Worm (Caenorhabditis elegans): Measurements from ENCODE around the gene Y110A2AL.5.

Y110A2AL.5 gene

DNA sequence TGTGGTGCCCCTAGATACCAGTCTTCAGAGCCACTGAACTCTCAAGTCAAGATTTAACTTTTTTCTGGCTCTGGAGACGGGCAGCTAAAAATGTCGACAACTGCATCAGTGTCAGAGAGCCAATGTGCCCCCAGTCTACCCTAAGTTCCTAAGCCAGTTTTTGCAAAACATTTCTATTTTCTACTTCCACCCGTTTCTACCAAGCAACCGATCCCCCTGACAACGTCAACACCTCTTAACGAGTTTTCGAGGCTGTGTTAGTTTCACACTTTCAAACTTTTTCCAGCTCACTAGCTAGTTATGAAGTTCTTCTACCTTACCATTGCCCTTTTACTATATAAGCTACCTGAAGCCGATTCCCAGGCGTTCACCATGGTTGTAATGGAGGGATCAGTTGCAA is at the start of gene Y110A2AL.5:
Gene Y110A2AL.5 (plus strand): TSS at position 301 of the 400 bp plus-strand sequence.
- TF ChIP-seq snpc-4 (tag; optimal IDR thresholded peaks at IDR 0.05) = no peak
- TF ChIP-seq fos-1 (tag; optimal IDR thresholded peaks at IDR 0.05) = no peak
- TF ChIP-seq ztf-1 (GFP tag; conservative IDR thresholded peaks at IDR 0.05) = no peak
- no peak for TF ChIP-seq sma-3 (GFP tag; optimal IDR thresholded peaks at IDR 0.05)
- no peak for TF ChIP-seq lsy-2 (tag; optimal IDR thresholded peaks at IDR 0.05)
- TF ChIP-seq unc-39 (tag; optimal IDR thresholded peaks at IDR 0.05) = no peak

DNA sequence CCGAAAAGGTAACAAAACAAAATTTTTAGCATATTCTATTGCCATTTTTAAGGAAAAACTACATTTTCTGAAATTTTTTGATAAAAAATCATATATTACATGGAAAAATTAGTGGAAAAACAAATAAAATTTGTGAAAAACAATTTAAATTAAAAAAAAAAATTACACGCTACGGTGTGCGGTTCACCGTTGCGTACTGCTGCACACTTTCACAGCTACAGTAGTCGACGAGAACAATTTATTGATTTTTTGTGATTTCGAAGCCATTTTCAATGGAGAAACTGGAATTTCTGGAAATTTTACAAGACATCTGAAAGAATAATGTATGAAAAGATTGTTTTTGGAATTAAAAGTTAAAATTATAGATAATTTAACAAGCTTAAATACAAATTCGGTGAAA is 49.3 kb upstream of the Y110A2AL.5 start:
- TF ChIP-seq sma-3 (GFP tag; optimal IDR thresholded peaks at IDR 0.05) (no peak), nhr-21 (tag; optimal IDR thresholded peaks at IDR 0.05) (no peak), gmeb-1 (tag; optimal IDR thresholded peaks at IDR 0.05) (no peak)

DNA sequence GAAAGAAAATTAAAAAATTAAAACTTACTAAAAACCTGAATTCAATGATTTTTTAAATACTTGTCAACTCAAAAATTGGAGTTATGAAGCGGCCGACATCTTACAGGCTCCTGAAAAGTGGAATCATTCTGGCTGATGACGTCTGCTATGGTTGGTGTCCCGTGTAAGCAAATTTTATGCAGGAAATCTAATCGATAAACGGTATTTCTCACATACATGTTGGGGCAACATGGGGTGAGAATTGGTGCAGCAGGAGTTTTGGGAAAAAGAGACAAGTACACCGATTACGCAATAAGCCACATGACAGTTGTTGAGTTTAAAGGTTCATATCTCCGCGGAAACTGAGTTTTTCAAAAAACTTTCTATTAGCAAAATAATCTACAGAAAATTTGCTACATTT is 48.9 kb upstream of the Y110A2AL.5 start, which contains the start of gene K12H6.2:
Gene K12H6.2 (minus strand): TSS at position 101 of the 400 bp plus-strand sequence.
- TF ChIP-seq ztf-4 (tag; optimal IDR thresholded peaks at IDR 0.05) (no peak), elt-3 (tag; optimal IDR thresholded peaks at IDR 0.05) (no peak), nhr-77 (tag; optimal IDR thresholded peaks at IDR 0.05) (no peak), mbf-1 (tag; optimal IDR thresholded peaks at IDR 0.05) (no peak), peb-1 (tag; optimal IDR thresholded peaks at IDR 0.05) (no peak), nhr-21 (tag; optimal IDR thresholded peaks at IDR 0.05) (no peak), lin-11 (tag; optimal IDR thresholded peaks at IDR 0.05) (no peak), nhr-25 (tag; optimal IDR thresholded peaks at IDR 0.05) (no peak), Y55F3AM.14 (GFP tag; optimal IDR thresholded peaks at IDR 0.05) (no peak), lin-39 (tag; optimal IDR thresholded peaks at IDR 0.05) (no peak), blmp-1 (tag; optimal IDR thresholded peaks at IDR 0.05; ENCODE audit: insufficient read depth) (no peak)

DNA sequence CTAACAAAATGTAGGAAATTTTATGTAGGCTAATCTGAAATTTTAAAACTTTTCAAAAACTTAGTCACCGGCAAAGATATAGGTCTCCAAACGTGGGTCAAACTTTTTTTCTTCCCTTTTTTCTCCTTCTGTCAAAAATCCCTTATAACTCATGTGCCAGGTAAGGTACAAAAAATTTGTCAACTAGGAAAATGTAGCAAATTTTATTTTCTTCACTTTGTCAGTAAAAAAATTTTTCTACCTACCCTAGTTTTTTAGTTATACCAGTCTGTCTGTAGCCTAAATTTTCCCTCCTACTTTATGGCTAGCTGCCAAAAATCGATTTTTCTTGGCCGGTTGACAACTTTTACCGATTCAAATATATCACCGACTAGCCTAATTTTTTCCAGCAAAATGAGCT is 47.7 kb upstream of the Y110A2AL.5 start, which contains the start of gene set-13:
Gene set-13 (plus strand): TSS at position 301 of the 400 bp plus-strand sequence.
- TF ChIP-seq snpc-4 (tag; optimal IDR thresholded peaks at IDR 0.05) = no peak
- no peak for TF ChIP-seq sma-3 (GFP tag; optimal IDR thresholded peaks at IDR 0.05)
- no peak for TF ChIP-seq fos-1 (tag; optimal IDR thresholded peaks at IDR 0.05)
- no peak for TF ChIP-seq Y55F3AM.14 (GFP tag; optimal IDR thresholded peaks at IDR 0.05)
- no peak for TF ChIP-seq unc-39 (tag; optimal IDR thresholded peaks at IDR 0.05)

DNA sequence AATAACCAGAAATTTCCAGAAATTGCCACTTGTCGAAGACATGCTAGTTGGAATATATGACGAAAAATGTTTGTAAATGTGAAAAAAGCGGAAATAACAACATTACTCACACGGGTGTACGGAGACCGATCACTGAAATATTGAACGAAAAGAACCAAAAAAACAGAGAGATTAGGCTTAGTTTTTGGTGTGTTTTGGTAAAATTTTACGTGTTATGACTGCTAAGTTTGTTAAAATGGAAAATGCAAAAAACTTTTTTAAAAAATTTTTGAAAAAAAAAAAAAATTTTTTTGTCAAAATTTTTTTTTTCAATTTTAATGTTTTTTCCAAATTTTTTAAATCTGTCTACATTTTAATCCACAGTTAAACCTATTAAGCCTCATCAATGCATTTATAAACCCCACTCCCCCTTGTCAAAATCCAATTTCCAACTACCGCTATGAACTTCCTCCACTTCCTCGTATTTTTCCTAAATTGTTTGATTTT is 41.9 kb upstream of the Y110A2AL.5 start, which contains the start of the genes fut-4 and K12H6.10:
Gene fut-4 (minus strand): TSS at position 101 of the 486 bp plus-strand sequence.
Gene K12H6.10 (plus strand): TSS at position 436 of the 486 bp plus-strand sequence.
- TF ChIP-seq mdl-1 (tag; optimal IDR thresholded peaks at IDR 0.05) (no peak), elt-1 (tag; optimal IDR thresholded peaks at IDR 0.05) (no peak), unc-55 (GFP tag; optimal IDR thresholded peaks at IDR 0.05) (no peak), blmp-1 (tag; optimal IDR thresholded peaks at IDR 0.05; ENCODE audit: insufficient read depth) (no peak), lin-11 (tag; optimal IDR thresholded peaks at IDR 0.05) (no peak), nhr-6 (tag; optimal IDR thresholded peaks at IDR 0.05) (no peak), lin-39 (tag; optimal IDR thresholded peaks at IDR 0.05) (no peak), ztf-11 (tag; optimal IDR thresholded peaks at IDR 0.05) (no peak), ama-1 (optimal IDR thresholded peaks at IDR 0.05) (no peak), fos-1 (tag; optimal IDR thresholded peaks at IDR 0.05) (no peak), egl-27 (tag; optimal IDR thresholded peaks at IDR 0.05) (no peak), Y55F3AM.14 (GFP tag; optimal IDR thresholded peaks at IDR 0.05) (no peak)

DNA sequence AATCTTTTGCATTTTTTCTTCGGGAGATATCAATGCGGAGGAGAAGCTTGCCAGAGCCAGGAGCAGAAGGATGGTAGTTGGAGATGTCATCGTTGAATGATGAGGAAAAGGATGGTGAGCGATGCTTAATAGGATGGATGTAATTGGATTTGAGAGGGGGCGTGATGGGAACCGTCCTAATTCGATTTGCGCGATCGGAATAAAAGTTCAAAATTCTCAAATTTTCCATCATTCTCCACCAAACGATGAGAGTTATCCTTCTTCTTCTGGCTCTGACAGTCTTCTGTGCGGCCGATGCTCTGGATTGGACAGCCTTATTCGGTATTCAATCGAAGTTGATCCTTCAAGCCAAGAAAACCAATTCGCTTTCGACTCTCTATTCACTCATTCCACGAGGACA is 40.2 kb upstream of the Y110A2AL.5 start, which contains the start of the genes K12H6.4 and K12H6.9:
Gene K12H6.4 (minus strand): TSS at position 101 of the 400 bp plus-strand sequence.
Gene K12H6.9 (plus strand): TSS at position 236 of the 400 bp plus-strand sequence.
- TF ChIP-seq ztf-4 (tag; optimal IDR thresholded peaks at IDR 0.05) = no peak
- TF ChIP-seq F13H6.1 (tag; optimal IDR thresholded peaks at IDR 0.05) = no peak
- no peak for TF ChIP-seq dmd-4 (tag; optimal IDR thresholded peaks at IDR 0.05)
- TF ChIP-seq lin-11 (tag; optimal IDR thresholded peaks at IDR 0.05) = no peak
- no peak for TF ChIP-seq lin-13 (GFP tag; optimal IDR thresholded peaks at IDR 0.05)
- no peak for TF ChIP-seq sem-4 (tag; optimal IDR thresholded peaks at IDR 0.05)
- no peak for TF ChIP-seq lin-39 (tag; optimal IDR thresholded peaks at IDR 0.05)
- no peak for TF ChIP-seq aly-2 (tag; optimal IDR thresholded peaks at IDR 0.05)
- no peak for TF ChIP-seq sma-3 (GFP tag; optimal IDR thresholded peaks at IDR 0.05)
- TF ChIP-seq ceh-16 (tag; optimal IDR thresholded peaks at IDR 0.05) = no peak
- no peak for TF ChIP-seq zag-1 (tag; optimal IDR thresholded peaks at IDR 0.05)
- no peak for TF ChIP-seq unc-55 (GFP tag; optimal IDR thresholded peaks at IDR 0.05)
- TF ChIP-seq elt-3 (tag; optimal IDR thresholded peaks at IDR 0.05) = no peak
- no peak for TF ChIP-seq Y55F3AM.14 (GFP tag; optimal IDR thresholded peaks at IDR 0.05)
- no peak for TF ChIP-seq mab-5 (tag; optimal IDR thresholded peaks at IDR 0.05)
- no peak for TF ChIP-seq skn-1 (tag; optimal IDR thresholded peaks at IDR 0.05)
- no peak for TF ChIP-seq nhr-11 (tag; optimal IDR thresholded peaks at IDR 0.05)
- no peak for TF ChIP-seq mbf-1 (tag; optimal IDR thresholded peaks at IDR 0.05)
- no peak for TF ChIP-seq ZK546.5 (tag; optimal IDR thresholded peaks at IDR 0.05)

Measured in whole organism, L2 larva.